Fruit fly (Drosophila melanogaster) whole organism, wandering third instar larva: Measurements from ENCODE around the gene CG10140.

ENCODE experiments used
- CG32264 ChIP-seq: fragments of 200-800 bp; sonication (Bioruptor generic); optimal IDR thresholded peaks from 2 replicates; lab custom pipeline; 2016; ENCODE audit warnings: missing biosample characterization, missing genetic modification characterization
- h ChIP-seq: fragments of 200-800 bp; sonication (Bioruptor generic); optimal IDR thresholded peaks from 3 replicates; lab custom pipeline; 2016; ENCODE audit warnings: missing biosample characterization, mild to moderate bottlenecking, missing genetic modification characterization

DNA sequence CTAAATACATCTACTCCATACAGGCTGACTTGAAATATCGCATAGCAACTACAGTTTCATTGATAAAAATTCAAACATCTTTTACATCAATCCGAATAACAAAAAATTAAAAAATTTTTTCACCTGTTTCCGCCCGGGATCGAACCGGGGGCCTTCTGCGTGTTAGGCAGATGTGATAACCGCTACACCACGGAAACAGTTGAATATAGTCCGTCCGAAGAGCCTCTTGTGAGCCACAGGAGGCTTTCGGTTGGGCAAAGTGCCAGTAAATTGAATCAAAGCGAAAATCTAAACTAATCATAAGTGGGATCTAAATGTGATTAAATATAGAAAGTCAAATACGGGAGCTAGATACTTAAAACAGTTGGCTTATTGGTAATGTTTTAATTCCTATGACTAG is 6.7 kb downstream of the CG10140 start:
- TF ChIP-seq CG32264 (GFP tag; lab: Kevin White, UChicago): no peak
- no peak for TF ChIP-seq h (GFP tag; lab: Kevin White, UChicago)
